Fruit fly (Drosophila melanogaster) whole organism, embryonic: Measurements from ENCODE around the gene MSBP.

Experiments
- CG13775 ChIP-seq: fragments of 200-800 bp; sonication (Bioruptor generic); optimal IDR thresholded peaks from 3 replicates; lab custom pipeline; 2017; ENCODE audit warnings: missing biosample characterization, mild to moderate bottlenecking, missing genetic modification characterization
- CG8765 ChIP-seq: fragments of 200-800 bp; sonication (Bioruptor generic); IDR thresholded peaks from 2 replicates; pipeline ENCODE4 v1.3.6; 2022; ENCODE audit warnings: missing biosample characterization, missing genetic modification characterization
- Camta ChIP-seq: fragments of 200-800 bp; sonication (Bioruptor generic); optimal IDR thresholded peaks from 2 replicates; lab custom pipeline; 2016; ENCODE audit warnings: missing biosample characterization, missing genetic modification characterization
- dimm ChIP-seq: fragments of 200-800 bp; sonication (Bioruptor generic); IDR thresholded peaks from 2 replicates; pipeline ENCODE4 v1.3.6; 2022; ENCODE audit warnings: missing biosample characterization, missing genetic modification characterization
- sima ChIP-seq: fragments of 200-800 bp; sonication (Bioruptor generic); optimal IDR thresholded peaks from 2 replicates; lab custom pipeline; 2016; ENCODE audit warnings: missing biosample characterization, missing genetic modification characterization
- ttk ChIP-seq: fragments of 200-800 bp; sonication (Bioruptor generic); IDR thresholded peaks from 2 replicates; pipeline ENCODE4 v2.1.2; 2022; ENCODE audit warnings: missing biosample characterization, missing genetic modification characterization
- usp ChIP-seq: fragments of >200 bp; optimal IDR thresholded peaks from 2 replicates; lab custom pipeline; 2017; ENCODE audit warnings: missing biosample characterization, missing genetic modification characterization

- TF ChIP-seq ttk (GFP tag; lab: Robert Waterston, UW) (no peak), sima (no peak), CG13775 (GFP tag; lab: Kevin White, UChicago) (no peak), usp (no peak), dimm (GFP tag; lab: Robert Waterston, UW) (no peak), Camta (GFP tag; lab: Kevin White, UChicago) (no peak), CG8765 (no peak)
Observed at dm6 chrX:15849021-15849420, 40.9 kb downstream of the MSBP start, which contains the start of gene sun.
